Worm (Caenorhabditis elegans) whole organism, L2 larva: ENCODE results near the gene C11H1.7.
A peak's percentile ranks its signal among the peaks of the same experiment; 100 is the strongest.

Experiments
- C34F6.9 ChIP-seq: fragments of 150-350 bp; optimal IDR thresholded peaks from 2 replicates; lab custom pipeline; 2014; ENCODE audit warnings: missing biosample characterization, missing genetic modification characterization
- F13H6.1 ChIP-seq: sonication (generic microtip); optimal IDR thresholded peaks from 2 replicates; lab custom pipeline; 2016; ENCODE audit warnings: missing genetic modification characterization, missing compliant biosample characterization
- R02D3.7 ChIP-seq: fragments of 150-350 bp; optimal IDR thresholded peaks from 2 replicates; lab custom pipeline; 2014; ENCODE audit warnings: missing biosample characterization, missing genetic modification characterization
- ZK546.5 ChIP-seq: sonication (generic microtip); optimal IDR thresholded peaks from 2 replicates; lab custom pipeline; 2017; ENCODE audit warnings: missing biosample characterization, missing genetic modification characterization
- alr-1 ChIP-seq: fragments of 150-350 bp; optimal IDR thresholded peaks from 2 replicates; lab custom pipeline; 2014; ENCODE audit warnings: missing biosample characterization, missing genetic modification characterization
- aly-2 ChIP-seq: fragments of 150-350 bp; optimal IDR thresholded peaks from 2 replicates; lab custom pipeline; 2014; ENCODE audit warnings: missing biosample characterization, missing genetic modification characterization
- ama-1 ChIP-seq: fragments of 150-350 bp; optimal IDR thresholded peaks from 2 replicates; lab custom pipeline; 2018; ENCODE audit warnings: inconsistent platforms
- blmp-1 ChIP-seq: sonication (generic microtip); optimal IDR thresholded peaks from 2 replicates; lab custom pipeline; 2017; ENCODE audit warnings: missing genetic modification characterization, mild to moderate bottlenecking, missing compliant biosample characterization, antibody characterized with exemption, moderate library complexity; ENCODE audit not compliant: insufficient read depth
- ceh-16 ChIP-seq: fragments of 150-350 bp; optimal IDR thresholded peaks from 2 replicates; lab custom pipeline; 2014; ENCODE audit warnings: missing biosample characterization, missing genetic modification characterization
- ceh-82 ChIP-seq: fragments of 150-350 bp; optimal IDR thresholded peaks from 2 replicates; lab custom pipeline; 2014; ENCODE audit warnings: missing biosample characterization, missing genetic modification characterization
- crh-2 ChIP-seq: sonication (generic microtip); optimal IDR thresholded peaks from 2 replicates; lab custom pipeline; 2017; ENCODE audit warnings: missing biosample characterization, missing genetic modification characterization
- dmd-4 ChIP-seq: sonication (generic microtip); optimal IDR thresholded peaks from 2 replicates; lab custom pipeline; 2017; ENCODE audit warnings: missing biosample characterization, missing genetic modification characterization
- egl-27 ChIP-seq: sonication (generic microtip); optimal IDR thresholded peaks from 3 replicates; lab custom pipeline; 2017; ENCODE audit warnings: missing biosample characterization, missing genetic modification reagents, missing genetic modification characterization
- elt-1 ChIP-seq: fragments of 150-350 bp; optimal IDR thresholded peaks from 2 replicates; lab custom pipeline; 2014; ENCODE audit warnings: missing biosample characterization, missing genetic modification characterization
- elt-3 ChIP-seq: sonication (generic microtip); optimal IDR thresholded peaks from 2 replicates; lab custom pipeline; 2017; ENCODE audit warnings: missing biosample characterization, missing genetic modification characterization
- fos-1 ChIP-seq: fragments of 150-350 bp; optimal IDR thresholded peaks from 2 replicates; lab custom pipeline; 2014; ENCODE audit warnings: missing biosample characterization, missing genetic modification characterization
- gmeb-1 ChIP-seq: fragments of 150-350 bp; optimal IDR thresholded peaks from 2 replicates; lab custom pipeline; 2014; ENCODE audit warnings: missing biosample characterization, missing genetic modification characterization
- lin-11 ChIP-seq: fragments of 150-350 bp; sonication (generic microtip); optimal IDR thresholded peaks from 2 replicates; lab custom pipeline; 2014; ENCODE audit warnings: missing biosample characterization, missing genetic modification characterization, inconsistent platforms, mixed read lengths
- lin-13 ChIP-seq: fragments of 150-350 bp; optimal IDR thresholded peaks from 2 replicates; lab custom pipeline; 2014; ENCODE audit warnings: missing biosample characterization, missing genetic modification reagents, missing genetic modification characterization
- lin-39 ChIP-seq: fragments of 150-350 bp; optimal IDR thresholded peaks from 2 replicates; lab custom pipeline; 2014; ENCODE audit warnings: missing biosample characterization, missing genetic modification reagents, missing genetic modification characterization
- lsy-2 ChIP-seq, 2 experiments: fragments of 150-350 bp in 1 of 2; sonication (generic microtip) in 1 of 2; optimal IDR thresholded peaks; 2 replicates each; lab custom pipeline; 2014 to 2017; ENCODE audit warnings: missing biosample characterization in 2 of 2, missing genetic modification characterization in 2 of 2
- mab-5 ChIP-seq: fragments of 150-350 bp; optimal IDR thresholded peaks from 2 replicates; lab custom pipeline; 2014; ENCODE audit warnings: missing biosample characterization, missing genetic modification characterization
- mbf-1 ChIP-seq: sonication (generic microtip); optimal IDR thresholded peaks from 2 replicates; lab custom pipeline; 2017; ENCODE audit warnings: missing biosample characterization, missing genetic modification characterization
- mdl-1 ChIP-seq, 2 experiments: fragments of 150-350 bp in 1 of 2; sonication (generic microtip) in 1 of 2; optimal IDR thresholded peaks; 2 replicates each; lab custom pipeline; 2017; ENCODE audit warnings: missing biosample characterization in 2 of 2, missing genetic modification characterization in 2 of 2
- nhr-10 ChIP-seq: sonication (generic microtip); optimal IDR thresholded peaks from 2 replicates; lab custom pipeline; 2017; ENCODE audit warnings: missing biosample characterization, missing genetic modification characterization
- nhr-11 ChIP-seq: fragments of 150-350 bp; optimal IDR thresholded peaks from 2 replicates; lab custom pipeline; 2014; ENCODE audit warnings: missing biosample characterization, missing genetic modification characterization
- nhr-12 ChIP-seq: fragments of 150-350 bp; optimal IDR thresholded peaks from 2 replicates; lab custom pipeline; 2014; ENCODE audit warnings: missing biosample characterization, missing genetic modification characterization
- nhr-129 ChIP-seq: fragments of 150-350 bp; optimal IDR thresholded peaks from 2 replicates; lab custom pipeline; 2014; ENCODE audit warnings: missing biosample characterization, missing genetic modification characterization
- nhr-21 ChIP-seq: fragments of 150-350 bp; optimal IDR thresholded peaks from 2 replicates; lab custom pipeline; 2014; ENCODE audit warnings: missing biosample characterization, missing genetic modification characterization
- nhr-23 ChIP-seq: fragments of 150-350 bp; optimal IDR thresholded peaks from 2 replicates; lab custom pipeline; 2014; ENCODE audit warnings: missing biosample characterization, missing genetic modification reagents, missing genetic modification characterization
- nhr-237 ChIP-seq: fragments of 150-350 bp; optimal IDR thresholded peaks from 2 replicates; lab custom pipeline; 2014; ENCODE audit warnings: missing biosample characterization, missing genetic modification characterization
- nhr-25 ChIP-seq: fragments of 150-350 bp; sonication (generic microtip); optimal IDR thresholded peaks from 3 replicates; lab custom pipeline; 2014; ENCODE audit warnings: missing biosample characterization, missing genetic modification characterization
- nhr-6 ChIP-seq: fragments of 150-350 bp; optimal IDR thresholded peaks from 2 replicates; lab custom pipeline; 2014; ENCODE audit warnings: missing biosample characterization, missing genetic modification characterization
- nhr-77 ChIP-seq: fragments of 150-350 bp; optimal IDR thresholded peaks from 2 replicates; lab custom pipeline; 2014; ENCODE audit warnings: missing biosample characterization, missing genetic modification characterization
- peb-1 ChIP-seq: fragments of 150-350 bp; optimal IDR thresholded peaks from 2 replicates; lab custom pipeline; 2014; ENCODE audit warnings: missing biosample characterization, missing genetic modification characterization
- sem-4 ChIP-seq: fragments of 150-350 bp; optimal IDR thresholded peaks from 2 replicates; lab custom pipeline; 2014; ENCODE audit warnings: missing biosample characterization, missing genetic modification reagents, missing genetic modification characterization
- skn-1 ChIP-seq: sonication (generic microtip); optimal IDR thresholded peaks from 2 replicates; lab custom pipeline; 2017; ENCODE audit warnings: missing biosample characterization, missing genetic modification characterization
- sma-3 ChIP-seq: sonication (generic microtip); optimal IDR thresholded peaks from 2 replicates; lab custom pipeline; 2016; ENCODE audit warnings: missing genetic modification reagents, missing genetic modification characterization, missing compliant biosample characterization
- sma-9 ChIP-seq, 2 experiments: fragments of 150-350 bp in 1 of 2; sonication (generic microtip) in 1 of 2; optimal IDR thresholded peaks; 2 replicates each; lab custom pipeline; 2014 to 2016; ENCODE audit warnings: missing genetic modification characterization in 2 of 2, mild to moderate bottlenecking in 1 of 2, missing biosample characterization in 1 of 2, missing compliant biosample characterization in 1 of 2, missing genetic modification reagents in 1 of 2, moderate library complexity in 1 of 2
- snpc-4 ChIP-seq: fragments of 150-350 bp; optimal IDR thresholded peaks from 2 replicates; lab custom pipeline; 2014; ENCODE audit warnings: missing biosample characterization, missing genetic modification characterization
- unc-39 ChIP-seq: fragments of 150-350 bp; optimal IDR thresholded peaks from 2 replicates; lab custom pipeline; 2014; ENCODE audit warnings: missing biosample characterization, missing genetic modification characterization
- unc-55 ChIP-seq: fragments of 150-350 bp; sonication (generic microtip); optimal IDR thresholded peaks from 3 replicates; lab custom pipeline; 2014; ENCODE audit warnings: missing biosample characterization, missing genetic modification reagents, missing genetic modification characterization
- unc-62 ChIP-seq: fragments of 150-350 bp; optimal IDR thresholded peaks from 2 replicates; lab custom pipeline; 2014; ENCODE audit warnings: missing biosample characterization, missing genetic modification reagents, missing genetic modification characterization
- zag-1 ChIP-seq: fragments of 150-350 bp; optimal IDR thresholded peaks from 2 replicates; lab custom pipeline; 2014; ENCODE audit warnings: missing biosample characterization, missing genetic modification characterization
- ztf-1 ChIP-seq: fragments of 200-800 bp; sonication (Bioruptor generic); conservative IDR thresholded peaks from 2 replicates; pipeline ENCODE4 v1.3.6; 2022; ENCODE audit warnings: missing genetic modification characterization, missing compliant biosample characterization
- ztf-11 ChIP-seq: sonication (generic microtip); optimal IDR thresholded peaks from 2 replicates; lab custom pipeline; 2017; ENCODE audit warnings: missing biosample characterization, missing genetic modification characterization
- ztf-4 ChIP-seq: fragments of 150-350 bp; optimal IDR thresholded peaks from 2 replicates; lab custom pipeline; 2014; ENCODE audit warnings: missing biosample characterization, missing genetic modification characterization

C11H1.7 gene

DNA sequence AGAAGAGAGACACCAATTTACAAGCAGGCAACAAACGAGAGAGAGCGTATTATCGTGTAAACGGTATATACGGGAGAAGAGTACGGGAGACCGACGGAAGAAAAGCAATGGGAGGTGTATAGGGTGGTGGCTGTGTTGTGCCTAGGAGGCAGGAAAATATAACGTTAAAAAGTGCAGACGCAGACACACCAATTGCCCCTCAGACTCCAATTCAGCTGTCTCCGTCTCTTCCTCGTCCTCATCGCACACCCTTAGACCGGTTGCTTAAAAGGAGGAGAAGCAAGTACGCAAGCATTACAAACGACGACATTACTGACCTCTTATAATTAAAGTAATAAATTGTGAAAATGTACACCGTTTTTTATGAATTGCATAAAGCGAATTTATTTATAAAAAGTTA lies 14.8 kb upstream of the C11H1.7 start:
- TF ChIP-seq ztf-4 (tag; lab: Kevin White, UChicago) (peak; percentile 48), ztf-1 (GFP tag; lab: Robert Waterston, UW) (no peak), nhr-77 (tag; lab: Kevin White, UChicago) (no peak), nhr-6 (tag; lab: Kevin White, UChicago) (peak; percentile 70), mdl-1 (tag; optimal IDR thresholded peaks at IDR 0.05; lab: Kevin White, UChicago) (peak; percentile 35 to 42), sem-4 (peak; percentile 78), nhr-129 (peak; percentile 82), crh-2 (peak; percentile 55), alr-1 (tag; lab: Kevin White, UChicago) (no peak), C34F6.9 (peak; percentile 82), snpc-4 (tag; lab: Kevin White, UChicago) (peak; percentile 69), R02D3.7 (tag; lab: Kevin White, UChicago) (no peak), ama-1 (no peak), sma-9 (GFP tag; optimal IDR thresholded peaks at IDR 0.05; lab: Kevin White, UChicago) (peak; percentile 86), sma-9 (tag; optimal IDR thresholded peaks at IDR 0.05; lab: Kevin White, UChicago) (no peak), skn-1 (tag; lab: Kevin White, UChicago) (peak; percentile 59), nhr-10 (no peak), nhr-25 (tag; lab: Kevin White, UChicago) (peak; percentile 77), unc-62 (no peak), nhr-11 (tag; lab: Kevin White, UChicago) (no peak), lin-13 (GFP tag; lab: Kevin White, UChicago) (peak; percentile 95), dmd-4 (tag; lab: Kevin White, UChicago) (no peak), gmeb-1 (tag; lab: Kevin White, UChicago) (peak; percentile 42), lin-39 (tag; lab: Kevin White, UChicago) (no peak), peb-1 (tag; lab: Kevin White, UChicago) (no peak), aly-2 (tag; lab: Kevin White, UChicago) (no peak), elt-3 (tag; lab: Kevin White, UChicago) (no peak), F13H6.1 (tag; lab: Kevin White, UChicago) (peak; percentile 86), mbf-1 (no peak), elt-1 (tag; lab: Kevin White, UChicago) (no peak), ztf-11 (no peak), ceh-16 (tag; lab: Kevin White, UChicago) (peak; percentile 70), lin-11 (tag; lab: Kevin White, UChicago) (peak; percentile 58), zag-1 (tag; lab: Kevin White, UChicago) (peak; percentile 49), nhr-237 (tag; lab: Kevin White, UChicago) (no peak), nhr-23 (no peak), lsy-2 (tag; optimal IDR thresholded peaks at IDR 0.05; lab: Kevin White, UChicago) (peak; percentile 76 to 95), blmp-1 (tag; lab: Kevin White, UChicago) (peak; percentile 22), unc-55 (GFP tag; lab: Kevin White, UChicago) (peak; percentile 81), sma-3 (GFP tag; lab: Kevin White, UChicago) (peak; percentile 54), unc-39 (tag; lab: Kevin White, UChicago) (no peak), ZK546.5 (no peak), nhr-21 (peak; percentile 69), nhr-12 (no peak), fos-1 (peak; percentile 89), mab-5 (tag; lab: Kevin White, UChicago) (peak; percentile 6), ceh-82 (tag; lab: Kevin White, UChicago) (peak; percentile 35), egl-27 (tag; lab: Kevin White, UChicago) (peak; percentile 58)
